Fruit fly (Drosophila melanogaster): ENCODE results near the gene CG46519.
"Not testable (repeated sequence)": the region's sequence is repeated elsewhere in the genome, so short reads cannot be mapped to it uniquely, and the experiment has no call there.

- TF ChIP-seq CG8478, CTCF (optimal IDR thresholded peaks at IDR 0.05): not testable (repeated sequence)
These were observed 29.5 kb upstream of the CG46519 start, which contains the start of gene CG46515 for dm6 chrX:22201883-22202282.
